Fruit fly (Drosophila melanogaster) whole organism, embryonic: ENCODE data around the gene VhaM9.7-b.
A peak's percentile ranks its signal among the peaks of the same experiment; 100 is the strongest.

Experiments used
- Antp ChIP-seq: fragments of 200-800 bp; sonication (Bioruptor generic); optimal IDR thresholded peaks from 3 replicates; lab custom pipeline; 2016; ENCODE audit warnings: missing biosample characterization, missing genetic modification characterization
- Asciz ChIP-seq: fragments of 200-800 bp; sonication (Bioruptor generic); optimal IDR thresholded peaks from 2 replicates; lab custom pipeline; 2017; ENCODE audit warnings: missing biosample characterization, mild to moderate bottlenecking, missing genetic modification characterization, missing genetic modification reagents
- Blimp-1 ChIP-seq: fragments of 200-800 bp; sonication (Bioruptor generic); optimal IDR thresholded peaks from 3 replicates; lab custom pipeline; 2018; ENCODE audit warnings: missing biosample characterization, missing genetic modification characterization, mild to moderate bottlenecking, moderate library complexity, missing genetic modification reagents
- CG10431 ChIP-seq: fragments of 200-800 bp; sonication (Bioruptor generic); optimal IDR thresholded peaks from 3 replicates; lab custom pipeline; 2018; ENCODE audit warnings: missing biosample characterization, mild to moderate bottlenecking, missing genetic modification characterization
- CG10462 ChIP-seq: fragments of 200-800 bp; sonication (Bioruptor generic); optimal IDR thresholded peaks from 2 replicates; lab custom pipeline; 2016; ENCODE audit warnings: missing biosample characterization, missing genetic modification characterization
- CG10979 ChIP-seq: fragments of 200-800 bp; sonication (Bioruptor generic); optimal IDR thresholded peaks from 2 replicates; lab custom pipeline; 2018; ENCODE audit warnings: missing biosample characterization, mild to moderate bottlenecking, missing genetic modification characterization, moderate library complexity
- CG11723 ChIP-seq: fragments of 200-800 bp; sonication (Bioruptor generic); optimal IDR thresholded peaks from 2 replicates; lab custom pipeline; 2017; ENCODE audit warnings: missing biosample characterization, mild to moderate bottlenecking, missing genetic modification characterization
- CG14965 ChIP-seq: fragments of 200-800 bp; sonication (Bioruptor generic); optimal IDR thresholded peaks from 2 replicates; lab custom pipeline; 2016; ENCODE audit warnings: missing biosample characterization, missing genetic modification characterization, borderline replicate concordance
- CG15696 ChIP-seq: fragments of 200-800 bp; sonication (Bioruptor generic); optimal IDR thresholded peaks from 2 replicates; lab custom pipeline; 2019; ENCODE audit warnings: missing biosample characterization, mild to moderate bottlenecking, missing genetic modification characterization, moderate library complexity
- CG18262 ChIP-seq: fragments of 200-800 bp; optimal IDR thresholded peaks from 3 replicates; lab custom pipeline; 2019; ENCODE audit warnings: missing biosample characterization, mild to moderate bottlenecking, missing genetic modification characterization, moderate library complexity
- CG18619 ChIP-seq: fragments of 200-800 bp; sonication (Bioruptor generic); optimal IDR thresholded peaks from 3 replicates; lab custom pipeline; 2017; ENCODE audit warnings: missing biosample characterization, mild to moderate bottlenecking, missing genetic modification characterization
- CG30431 ChIP-seq: fragments of 200-800 bp; sonication (Bioruptor generic); optimal IDR thresholded peaks from 2 replicates; lab custom pipeline; 2017; ENCODE audit warnings: missing biosample characterization, missing genetic modification characterization
- CG34422 ChIP-seq: fragments of 200-800 bp; sonication (Bioruptor generic); IDR thresholded peaks from 3 replicates; pipeline ENCODE4 v1.3.6; 2022; ENCODE audit warnings: missing biosample characterization, missing genetic modification characterization
- CG3995 ChIP-seq: fragments of 200-800 bp; sonication (Bioruptor generic); optimal IDR thresholded peaks from 3 replicates; lab custom pipeline; 2016; ENCODE audit warnings: missing biosample characterization, missing genetic modification characterization
- CG4707 ChIP-seq: fragments of 200-800 bp; sonication (Bioruptor generic); optimal IDR thresholded peaks from 2 replicates; lab custom pipeline; 2018; ENCODE audit warnings: missing biosample characterization, mild to moderate bottlenecking, missing genetic modification characterization, moderate library complexity
- CG5953 ChIP-seq: fragments of 200-800 bp; sonication (Bioruptor generic); IDR thresholded peaks from 2 replicates; pipeline ENCODE4 v1.3.6; 2022; ENCODE audit warnings: missing biosample characterization, missing genetic modification characterization
- CG6765 ChIP-seq: fragments of 200-800 bp; sonication (Bioruptor generic); optimal IDR thresholded peaks from 3 replicates; lab custom pipeline; 2017; ENCODE audit warnings: missing biosample characterization, mild to moderate bottlenecking, missing genetic modification characterization
- CG6791 ChIP-seq: fragments of 200-800 bp; sonication (Bioruptor generic); IDR thresholded peaks from 3 replicates; pipeline ENCODE4 v1.3.6; 2022; ENCODE audit warnings: missing biosample characterization, missing genetic modification characterization; ENCODE audit not compliant: partially characterized antibody
- CG7556 ChIP-seq: fragments of 200-800 bp; sonication (Bioruptor generic); optimal IDR thresholded peaks from 2 replicates; lab custom pipeline; 2017; ENCODE audit warnings: missing biosample characterization, mild to moderate bottlenecking, missing genetic modification characterization
- CG7786 ChIP-seq: fragments of 200-800 bp; sonication (Bioruptor generic); optimal IDR thresholded peaks from 2 replicates; lab custom pipeline; 2016; ENCODE audit warnings: missing biosample characterization, missing genetic modification characterization
- CTCF ChIP-seq: fragments of 200-800 bp; sonication (Bioruptor generic); optimal IDR thresholded peaks from 2 replicates; lab custom pipeline; 2017; ENCODE audit warnings: missing biosample characterization, mild to moderate bottlenecking, missing genetic modification characterization, moderate library complexity
- D19A ChIP-seq: fragments of 200-800 bp; optimal IDR thresholded peaks from 3 replicates; lab custom pipeline; 2019; ENCODE audit warnings: missing biosample characterization, mild to moderate bottlenecking, missing genetic modification characterization, moderate library complexity
- HLH54F ChIP-seq: fragments of 200-800 bp; sonication (Bioruptor generic); optimal IDR thresholded peaks from 3 replicates; lab custom pipeline; 2016; ENCODE audit warnings: missing biosample characterization, missing genetic modification characterization
- Hand ChIP-seq: fragments of 200-800 bp; sonication (Bioruptor generic); optimal IDR thresholded peaks from 2 replicates; lab custom pipeline; 2017; ENCODE audit warnings: mild to moderate bottlenecking, missing biosample characterization, missing genetic modification reagents, missing genetic modification characterization
- Hmx ChIP-seq: fragments of 200-800 bp; sonication (Bioruptor generic); optimal IDR thresholded peaks from 2 replicates; lab custom pipeline; 2016; ENCODE audit warnings: missing biosample characterization, missing genetic modification characterization
- Hr39 ChIP-seq: fragments of >200 bp; optimal IDR thresholded peaks from 2 replicates; lab custom pipeline; 2017
- MBD-R2 ChIP-seq: fragments of 200-800 bp; sonication (Bioruptor generic); IDR thresholded peaks from 2 replicates; pipeline ENCODE4 v1.3.6; 2022; ENCODE audit warnings: missing biosample characterization, missing genetic modification characterization
- Neu2 ChIP-seq: fragments of 200-800 bp; sonication (Bioruptor generic); optimal IDR thresholded peaks from 3 replicates; lab custom pipeline; 2016; ENCODE audit warnings: missing biosample characterization, missing genetic modification characterization, borderline replicate concordance
- Oli ChIP-seq: fragments of 200-800 bp; sonication (Bioruptor generic); optimal IDR thresholded peaks from 2 replicates; lab custom pipeline; 2018; ENCODE audit warnings: missing biosample characterization, mild to moderate bottlenecking, missing genetic modification characterization, moderate library complexity
- Optix ChIP-seq: fragments of 200-800 bp; sonication (Bioruptor generic); IDR thresholded peaks from 3 replicates; pipeline ENCODE4 v1.3.6; 2022; ENCODE audit warnings: missing biosample characterization, missing genetic modification characterization
- Side ChIP-seq: fragments of 200-800 bp; sonication (Bioruptor generic); optimal IDR thresholded peaks from 2 replicates; lab custom pipeline; 2016; ENCODE audit warnings: missing biosample characterization, missing genetic modification characterization
- Stat92E ChIP-seq, 3 experiments: fragments of >200 bp in 2 of 3; fragments of 200-800 bp in 1 of 3; sonication (Bioruptor generic) in 1 of 3; optimal IDR thresholded peaks; 2 replicates each; lab custom pipeline; 2017 to 2019; ENCODE audit warnings: missing biosample characterization in 3 of 3, missing genetic modification characterization in 3 of 3, mild to moderate bottlenecking in 1 of 3, moderate library complexity in 1 of 3
- TFAM ChIP-seq: fragments of 200-800 bp; sonication (Bioruptor generic); optimal IDR thresholded peaks from 2 replicates; lab custom pipeline; 2017; ENCODE audit warnings: missing biosample characterization, missing genetic modification characterization, inconsistent platforms
- ap ChIP-seq: fragments of 200-800 bp; sonication (Bioruptor generic); IDR thresholded peaks from 2 replicates; pipeline ENCODE4 v1.3.6; 2022; ENCODE audit warnings: missing biosample characterization, missing genetic modification characterization
- az2 ChIP-seq: fragments of 200-800 bp; sonication (Bioruptor generic); optimal IDR thresholded peaks from 3 replicates; lab custom pipeline; 2016; ENCODE audit warnings: missing biosample characterization, missing genetic modification characterization
- bbx ChIP-seq: fragments of 200-800 bp; sonication (Bioruptor generic); IDR thresholded peaks from 2 replicates; pipeline ENCODE4 v1.3.6; 2022; ENCODE audit warnings: missing biosample characterization, missing genetic modification characterization; ENCODE audit not compliant: partially characterized antibody
- br ChIP-seq: fragments of >200 bp; optimal IDR thresholded peaks from 2 replicates; lab custom pipeline; 2017
- inv ChIP-seq: fragments of 200-800 bp; sonication (Bioruptor generic); IDR thresholded peaks from 2 replicates; pipeline ENCODE4 v1.3.6; 2022; ENCODE audit warnings: missing biosample characterization, missing genetic modification characterization; ENCODE audit not compliant: partially characterized antibody
- lilli ChIP-seq: fragments of 200-800 bp; sonication (Bioruptor generic); optimal IDR thresholded peaks from 3 replicates; lab custom pipeline; 2016; ENCODE audit warnings: missing biosample characterization, missing genetic modification characterization
- lov ChIP-seq, 2 experiments: fragments of 200-800 bp in 1 of 2; fragments of >200 bp in 1 of 2; sonication (Bioruptor generic) in 1 of 2; IDR thresholded peaks in 1 of 2; optimal IDR thresholded peaks in 1 of 2; 2 replicates in 1 of 2; 3 replicates in 1 of 2; pipeline versions ENCODE4 v1.3.6 to Lab custom; 2017 to 2022; ENCODE audit warnings: missing biosample characterization in 1 of 2, missing genetic modification characterization in 1 of 2
- p53 ChIP-seq: fragments of 200-800 bp; sonication (Bioruptor generic); optimal IDR thresholded peaks from 2 replicates; lab custom pipeline; 2016; ENCODE audit warnings: missing biosample characterization, missing genetic modification characterization
- pnt ChIP-seq: fragments of 200-800 bp; sonication (Bioruptor generic); optimal IDR thresholded peaks from 3 replicates; lab custom pipeline; 2016; ENCODE audit warnings: missing biosample characterization, missing genetic modification characterization
- ranshi ChIP-seq: fragments of 200-800 bp; sonication (Bioruptor generic); IDR thresholded peaks from 2 replicates; pipeline ENCODE4 v1.3.6; 2022; ENCODE audit warnings: missing biosample characterization, missing genetic modification characterization
- salm ChIP-seq: fragments of 200-800 bp; sonication (Bioruptor generic); optimal IDR thresholded peaks from 2 replicates; lab custom pipeline; 2018; ENCODE audit warnings: missing biosample characterization, mild to moderate bottlenecking, missing genetic modification characterization
- sima ChIP-seq: fragments of 200-800 bp; sonication (Bioruptor generic); optimal IDR thresholded peaks from 2 replicates; lab custom pipeline; 2016; ENCODE audit warnings: missing biosample characterization, missing genetic modification characterization
- slbo ChIP-seq: fragments of 200-800 bp; sonication (Bioruptor generic); IDR thresholded peaks from 2 replicates; pipeline ENCODE4 v1.3.6; 2022; ENCODE audit warnings: missing biosample characterization, missing genetic modification characterization
- sna ChIP-seq: fragments of 200-800 bp; sonication (Bioruptor generic); IDR thresholded peaks from 2 replicates; pipeline ENCODE4 v1.3.6; 2022; ENCODE audit warnings: missing biosample characterization, missing genetic modification characterization; ENCODE audit not compliant: partially characterized antibody
- sug ChIP-seq: fragments of 200-800 bp; optimal IDR thresholded peaks from 2 replicates; lab custom pipeline; 2019; ENCODE audit warnings: missing biosample characterization, mild to moderate bottlenecking, missing genetic modification characterization, moderate library complexity
- toy ChIP-seq: fragments of 200-800 bp; sonication (Bioruptor generic); IDR thresholded peaks from 2 replicates; pipeline ENCODE4 v1.3.6; 2022; ENCODE audit warnings: missing biosample characterization, missing genetic modification characterization
- vnd ChIP-seq: fragments of 200-800 bp; sonication (Bioruptor generic); IDR thresholded peaks from 3 replicates; pipeline ENCODE4 v1.3.6; 2022; ENCODE audit warnings: missing biosample characterization, missing genetic modification characterization; ENCODE audit not compliant: partially characterized antibody
- vvl ChIP-seq: fragments of 200-800 bp; sonication (Bioruptor generic); IDR thresholded peaks from 2 replicates; pipeline ENCODE4 v1.3.6; 2022; ENCODE audit warnings: missing biosample characterization, missing genetic modification characterization

The VhaM9.7-b gene

DNA sequence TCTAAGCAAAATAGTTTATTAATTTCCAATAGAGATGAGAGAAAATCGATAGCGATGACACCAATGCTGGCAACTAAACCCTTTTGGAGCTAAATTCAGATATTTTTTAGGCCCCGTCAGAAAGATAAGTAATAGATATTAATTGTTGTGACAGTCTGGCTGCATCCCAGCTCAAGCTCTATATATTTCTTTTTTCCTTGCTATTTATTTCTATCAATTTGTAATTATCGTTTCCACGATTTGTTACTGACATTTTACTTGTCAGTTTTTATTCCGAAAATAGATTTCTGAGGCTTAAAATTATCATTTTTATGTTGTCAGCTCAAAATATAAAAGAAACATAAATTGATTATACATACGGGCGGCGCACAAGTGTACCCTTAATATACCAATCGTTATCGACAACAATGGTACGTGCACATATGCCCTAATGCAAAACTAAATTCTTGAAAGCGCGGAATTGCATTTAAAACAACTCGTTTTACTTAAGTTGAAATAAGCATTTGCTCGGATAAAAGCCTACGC is 29.2 kb downstream of the VhaM9.7-b start, which contains the start of the genes CRIF and SMC5 (continued):
- peak; percentile 46 for TF ChIP-seq Side (GFP tag; lab: Kevin White, UChicago)
- TF ChIP-seq HLH54F = peak; percentile 78
- TF ChIP-seq inv (GFP tag; lab: Robert Waterston, UW) = no peak
- TF ChIP-seq Asciz (GFP tag; lab: Kevin White, UChicago) = no peak
- TF ChIP-seq ranshi (GFP tag; lab: Robert Waterston, UW) = no peak; the same call in 1 of the 2 replicates
- peak; percentile 75 for TF ChIP-seq slbo (GFP tag; lab: Robert Waterston, UW)
- no peak for TF ChIP-seq CG14965 (GFP tag; lab: Kevin White, UChicago)
- TF ChIP-seq CG10979 (tag; lab: Kevin White, UChicago) = peak; percentile 62
- no peak for TF ChIP-seq CG6791 (GFP tag; lab: Robert Waterston, UW)
- TF ChIP-seq vvl (GFP tag; lab: Robert Waterston, UW) = peak; percentile 45; the same call in 1 of the 2 replicates
- TF ChIP-seq CG18262 (tag; lab: Kevin White, UChicago) = peak; percentile 70
- peak; percentile 34 for TF ChIP-seq CG3995 (GFP tag; lab: Kevin White, UChicago)
- no peak for TF ChIP-seq sna (GFP tag; lab: Robert Waterston, UW)
- TF ChIP-seq CG5953 (GFP tag; lab: Robert Waterston, UW) = no peak
- no peak for TF ChIP-seq salm (tag; lab: Kevin White, UChicago)
- TF ChIP-seq CG4707 (GFP tag; lab: Kevin White, UChicago) = no peak
- TF ChIP-seq Hand (GFP tag; lab: Kevin White, UChicago) = no peak
- TF ChIP-seq br (lab: Kevin White, UChicago) = no peak
- TF ChIP-seq lilli (GFP tag; lab: Kevin White, UChicago) = peak; percentile 88
- TF ChIP-seq CG34422 (GFP tag; lab: Robert Waterston, UW) = 0 out of 3 replicates have a peak, but pooled peaks have one; percentile 58
- TF ChIP-seq D19A (tag; lab: Kevin White, UChicago) = peak; percentile 23
- no peak for TF ChIP-seq CG6765 (GFP tag; lab: Kevin White, UChicago)
- peak; percentile 67 for TF ChIP-seq CG15696 (tag; lab: Kevin White, UChicago)
- no peak for TF ChIP-seq Hr39 (lab: Kevin White, UChicago)
- TF ChIP-seq MBD-R2 (GFP tag; lab: Robert Waterston, UW) = peak; percentile 39
- no peak for TF ChIP-seq Optix (GFP tag; lab: Robert Waterston, UW)
- TF ChIP-seq sima = peak; percentile 26
- TF ChIP-seq Stat92E (GFP tag; optimal IDR thresholded peaks at IDR 0.05; lab: Kevin White, UChicago) = peak in 1 of 3 experiments; percentile 72
- TF ChIP-seq Neu2 (GFP tag; lab: Kevin White, UChicago) = peak; percentile 14
- peak; percentile 36 for TF ChIP-seq Antp (GFP tag; lab: Kevin White, UChicago)
- TF ChIP-seq CG10462 (GFP tag; lab: Kevin White, UChicago) = peak; percentile 50
- TF ChIP-seq vnd (GFP tag; lab: Robert Waterston, UW) = no peak
- TF ChIP-seq ap = no peak; the same call in 1 of the 2 replicates
- TF ChIP-seq CG7786 (GFP tag; lab: Kevin White, UChicago) = peak; percentile 52
- no peak for TF ChIP-seq CG7556
- TF ChIP-seq Hmx (GFP tag; lab: Kevin White, UChicago) = peak; percentile 46
- TF ChIP-seq pnt (GFP tag; lab: Kevin White, UChicago) = peak; percentile 30
- peak; percentile 67 for TF ChIP-seq az2 (GFP tag; lab: Kevin White, UChicago)
- TF ChIP-seq TFAM (GFP tag; lab: Kevin White, UChicago) = no peak
- TF ChIP-seq sug = peak; percentile 76
- peak; percentile 60 for TF ChIP-seq CG18619
- peak; percentile 56 for TF ChIP-seq Oli (tag; lab: Kevin White, UChicago)
- peak; percentile 38 for TF ChIP-seq CG11723 (GFP tag; lab: Kevin White, UChicago)
- TF ChIP-seq CG10431 (GFP tag; lab: Kevin White, UChicago) = no peak
- TF ChIP-seq Blimp-1 (GFP tag; lab: Kevin White, UChicago) = no peak
- TF ChIP-seq CG30431 (GFP tag; lab: Kevin White, UChicago) = peak; percentile 12
- no peak for TF ChIP-seq bbx (GFP tag; lab: Robert Waterston, UW)
- TF ChIP-seq CTCF (GFP tag; lab: Kevin White, UChicago) = no peak
- no peak for TF ChIP-seq lov (optimal IDR thresholded peaks at IDR 0.05; lab: Kevin White, UChicago)
- TF ChIP-seq lov (GFP tag; IDR thresholded peaks at IDR 0.05; lab: Robert Waterston, UW) = no peak
- TF ChIP-seq p53 (GFP tag; lab: Kevin White, UChicago) = peak; percentile 48
- no peak for TF ChIP-seq toy (GFP tag; lab: Robert Waterston, UW)
